Fruit fly (Drosophila melanogaster): ENCODE measurements around the gene UQCR-C2.

Gene UQCR-C2

DNA sequence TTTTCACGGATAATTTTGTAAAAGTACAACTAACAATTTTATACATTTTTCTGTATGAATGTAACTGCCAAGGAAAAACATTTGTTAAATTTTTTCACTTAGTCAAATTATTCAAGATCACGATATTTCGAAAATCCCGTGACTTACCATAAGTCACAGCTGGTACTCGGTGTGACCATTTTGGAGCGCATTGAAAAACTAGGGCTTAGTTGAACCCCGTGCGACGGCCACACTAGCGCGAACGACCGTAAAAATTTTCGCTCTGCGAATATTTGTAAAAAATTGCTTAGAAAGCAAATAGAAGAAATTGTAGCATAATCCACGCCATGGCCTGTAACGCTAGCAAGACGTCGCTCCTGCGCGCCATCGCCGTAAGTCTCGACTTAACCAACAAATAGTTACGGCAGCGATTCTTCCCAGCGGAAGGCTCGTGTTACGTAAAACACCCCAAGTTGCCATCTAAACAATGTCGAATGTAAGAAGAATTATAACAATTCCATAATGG, at the start of gene UQCR-C2:
Gene UQCR-C2 (plus strand): TSS at position 51 of the 505 bp plus-strand sequence.
- TF ChIP-seq insv (optimal IDR thresholded peaks at IDR 0.05) (no peak), ttk (optimal IDR thresholded peaks at IDR 0.05) (no peak), h (optimal IDR thresholded peaks at IDR 0.05) (no peak), psq (optimal IDR thresholded peaks at IDR 0.05) (no peak), Sin3A (optimal IDR thresholded peaks at IDR 0.05) (no peak), Myc (optimal IDR thresholded peaks at IDR 0.05) (no peak)

DNA sequence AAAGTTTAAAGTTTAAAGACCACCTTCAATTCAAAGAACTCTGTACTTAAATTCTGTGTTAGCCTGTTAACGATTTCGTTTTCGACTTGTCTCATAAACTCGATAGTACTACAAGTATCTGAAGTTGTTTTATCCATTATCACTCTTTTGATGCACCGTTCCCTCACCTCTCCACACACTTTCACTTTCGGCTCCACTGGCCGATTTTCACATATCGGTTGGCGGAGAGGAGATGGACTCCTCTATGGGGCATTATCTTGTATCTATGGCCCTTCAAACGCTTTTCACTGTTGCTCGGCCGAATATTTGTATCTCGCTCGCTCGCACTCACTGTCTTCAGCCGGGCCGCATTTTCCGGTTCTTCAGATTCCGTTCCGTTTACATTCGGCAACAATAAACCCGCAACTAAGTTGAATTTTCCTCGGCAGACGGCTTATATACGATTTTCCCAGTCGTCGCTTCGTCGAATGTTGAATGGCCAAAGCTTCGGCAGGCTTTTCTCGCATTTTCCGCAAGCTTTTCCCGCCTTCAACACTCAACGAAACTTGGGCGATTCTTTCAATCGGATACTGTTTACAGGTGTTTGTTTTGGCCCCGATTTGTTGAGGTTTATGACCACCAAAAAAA, 40.8 kb upstream of the UQCR-C2 start, which contains the start of gene CG43373:
Gene CG43373 (minus strand): TSS at position 373 of the 627 bp plus-strand sequence.
- TF ChIP-seq ttk (optimal IDR thresholded peaks at IDR 0.05) (no peak), insv (optimal IDR thresholded peaks at IDR 0.05) (no peak), h (optimal IDR thresholded peaks at IDR 0.05) (no peak), Sin3A (optimal IDR thresholded peaks at IDR 0.05) (no peak)

DNA sequence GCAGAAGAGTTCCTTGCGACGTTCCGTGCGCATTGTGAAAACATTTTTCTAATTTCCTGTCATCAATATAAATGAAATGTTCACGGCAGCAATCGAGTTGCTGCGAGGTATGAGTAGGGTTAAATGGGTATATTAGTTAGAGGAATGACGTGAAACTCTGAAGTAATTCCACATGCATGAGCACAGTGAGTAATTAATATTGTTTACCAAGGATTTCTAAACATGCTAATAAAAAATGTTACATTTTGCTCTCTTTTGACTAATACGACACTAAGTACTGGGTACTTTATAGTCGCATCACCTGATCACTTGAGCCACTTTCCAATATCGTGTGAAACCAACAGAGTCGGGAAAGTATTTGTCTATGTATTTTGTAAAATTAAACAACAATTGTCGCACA, 39.7 kb upstream of the UQCR-C2 start:
- TF ChIP-seq ttk (optimal IDR thresholded peaks at IDR 0.05) (no peak), psq (optimal IDR thresholded peaks at IDR 0.05) (no peak), Sin3A (optimal IDR thresholded peaks at IDR 0.05) (no peak), insv (optimal IDR thresholded peaks at IDR 0.05) (no peak), h (optimal IDR thresholded peaks at IDR 0.05) (no peak), Myc (optimal IDR thresholded peaks at IDR 0.05) (no peak)

DNA sequence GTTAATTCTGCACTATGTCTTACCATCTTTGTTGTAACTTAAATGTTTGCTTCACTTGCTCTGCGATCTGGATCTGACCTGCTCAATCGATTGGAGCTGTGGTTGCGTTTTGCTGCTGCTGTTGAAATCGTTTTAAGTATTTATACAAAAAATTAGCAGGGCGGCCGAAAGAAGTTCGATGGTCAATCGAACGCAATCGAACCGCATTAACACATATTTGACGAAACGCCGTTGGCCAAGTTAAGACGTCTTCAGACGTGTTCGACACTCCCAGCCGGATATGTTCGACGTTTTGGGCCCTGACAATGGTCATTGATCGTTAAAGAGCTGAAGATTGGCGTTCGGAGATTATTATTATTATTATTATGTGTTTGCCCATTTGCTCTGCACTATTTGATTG, 38.4 kb upstream of the UQCR-C2 start, which contains the start of gene CG13033:
Gene CG13033 (minus strand): TSS at position 118 of the 400 bp plus-strand sequence.
- TF ChIP-seq Myc (optimal IDR thresholded peaks at IDR 0.05) = no peak
- no peak for TF ChIP-seq ttk (optimal IDR thresholded peaks at IDR 0.05)
- TF ChIP-seq psq (optimal IDR thresholded peaks at IDR 0.05) = no peak
- no peak for TF ChIP-seq h (optimal IDR thresholded peaks at IDR 0.05)
- no peak for TF ChIP-seq Sin3A (optimal IDR thresholded peaks at IDR 0.05)
- no peak for TF ChIP-seq insv (optimal IDR thresholded peaks at IDR 0.05)

DNA sequence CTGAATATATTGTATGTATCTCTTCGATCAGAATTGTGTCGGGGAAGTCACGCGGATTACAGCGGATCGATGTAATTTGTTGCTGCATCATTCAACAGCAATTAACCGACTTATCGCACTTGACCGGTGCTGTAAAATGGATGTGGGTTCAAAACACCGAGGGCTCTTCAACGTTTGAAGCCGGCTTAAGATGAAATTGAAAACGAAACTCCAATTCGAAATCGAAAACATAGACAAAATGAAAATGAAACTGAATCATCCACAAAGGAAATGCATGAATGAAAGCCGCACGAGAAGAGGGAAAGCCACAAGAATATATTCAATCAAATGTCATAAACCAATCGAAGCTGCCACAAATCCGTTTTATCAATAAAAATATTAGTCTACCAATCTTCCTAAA, 37.8 kb upstream of the UQCR-C2 start:
- TF ChIP-seq h (optimal IDR thresholded peaks at IDR 0.05) (no peak), Myc (optimal IDR thresholded peaks at IDR 0.05) (no peak), psq (optimal IDR thresholded peaks at IDR 0.05) (no peak), ttk (optimal IDR thresholded peaks at IDR 0.05) (no peak), insv (optimal IDR thresholded peaks at IDR 0.05) (no peak), Sin3A (optimal IDR thresholded peaks at IDR 0.05) (no peak)

DNA sequence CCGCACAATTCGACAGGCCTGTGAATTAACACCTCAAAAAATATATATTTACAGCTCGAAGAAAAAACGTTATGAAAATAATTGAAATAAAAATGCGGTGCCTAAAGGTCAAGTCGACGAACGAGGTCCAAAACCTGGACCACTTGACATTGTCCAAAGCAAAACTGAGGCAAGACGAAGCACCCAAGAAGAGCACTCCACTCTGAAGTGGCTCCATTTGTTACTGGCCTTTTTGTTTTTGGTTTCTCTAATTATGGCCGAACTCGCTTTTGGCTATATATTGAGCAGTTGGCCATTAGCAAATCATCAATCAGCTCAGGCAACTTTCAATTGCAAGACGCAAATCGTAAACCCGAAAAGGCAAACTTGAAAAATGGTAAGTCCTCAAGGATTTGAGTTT, 27.4 kb upstream of the UQCR-C2 start, which contains the start of gene CG4229:
Gene CG4229 (plus strand): TSS at position 301 of the 400 bp plus-strand sequence.
- TF ChIP-seq Sin3A (optimal IDR thresholded peaks at IDR 0.05) (no peak), ttk (optimal IDR thresholded peaks at IDR 0.05) (no peak), h (optimal IDR thresholded peaks at IDR 0.05) (no peak), Myc (optimal IDR thresholded peaks at IDR 0.05) (no peak), insv (optimal IDR thresholded peaks at IDR 0.05) (no peak), psq (optimal IDR thresholded peaks at IDR 0.05) (no peak)

DNA sequence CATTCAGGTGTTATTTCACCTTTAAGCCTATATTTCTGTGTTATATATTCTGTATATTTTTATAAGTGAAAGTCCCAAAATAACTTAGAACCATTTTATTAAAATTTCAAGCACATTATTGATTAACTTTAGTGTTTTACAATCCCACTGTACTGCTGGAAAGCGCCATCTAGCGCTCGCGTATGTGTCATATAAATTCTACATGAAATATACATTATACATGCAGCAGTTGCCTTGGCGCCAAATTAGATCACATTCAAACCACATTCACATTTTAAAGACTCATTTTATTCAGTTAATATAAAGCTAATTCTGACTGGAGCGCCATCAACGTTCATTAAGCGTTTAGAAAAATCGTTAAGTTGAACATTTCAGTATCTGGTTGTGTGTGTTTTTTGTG, 20.6 kb upstream of the UQCR-C2 start:
- TF ChIP-seq h (optimal IDR thresholded peaks at IDR 0.05) (no peak), ttk (optimal IDR thresholded peaks at IDR 0.05) (no peak), Myc (optimal IDR thresholded peaks at IDR 0.05) (no peak), psq (optimal IDR thresholded peaks at IDR 0.05) (no peak), insv (optimal IDR thresholded peaks at IDR 0.05) (no peak), Sin3A (optimal IDR thresholded peaks at IDR 0.05) (no peak)

DNA sequence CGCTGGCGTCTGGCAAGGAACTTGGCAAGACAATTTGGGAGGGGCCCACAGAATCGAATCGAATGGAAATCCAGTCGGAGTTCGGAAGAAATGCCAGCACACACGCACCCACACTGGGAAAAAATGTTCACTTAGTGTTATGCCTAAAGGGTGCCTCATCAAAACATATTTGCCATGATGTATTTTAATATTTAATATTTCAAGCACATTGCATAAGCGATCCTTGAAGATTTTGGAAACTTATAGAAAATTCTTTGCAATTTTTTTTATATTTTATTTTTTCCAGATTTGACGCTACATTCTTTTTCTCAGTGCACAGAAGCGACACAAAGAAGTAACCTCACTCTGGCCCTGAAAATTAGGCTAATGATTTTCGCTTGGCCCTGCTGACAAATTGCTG, 17.8 kb upstream of the UQCR-C2 start:
- no peak for TF ChIP-seq Myc (optimal IDR thresholded peaks at IDR 0.05)
- TF ChIP-seq ttk (optimal IDR thresholded peaks at IDR 0.05) = no peak
- no peak for TF ChIP-seq h (optimal IDR thresholded peaks at IDR 0.05)
- TF ChIP-seq insv (optimal IDR thresholded peaks at IDR 0.05) = no peak
- no peak for TF ChIP-seq Sin3A (optimal IDR thresholded peaks at IDR 0.05)
- no peak for TF ChIP-seq psq (optimal IDR thresholded peaks at IDR 0.05)

DNA sequence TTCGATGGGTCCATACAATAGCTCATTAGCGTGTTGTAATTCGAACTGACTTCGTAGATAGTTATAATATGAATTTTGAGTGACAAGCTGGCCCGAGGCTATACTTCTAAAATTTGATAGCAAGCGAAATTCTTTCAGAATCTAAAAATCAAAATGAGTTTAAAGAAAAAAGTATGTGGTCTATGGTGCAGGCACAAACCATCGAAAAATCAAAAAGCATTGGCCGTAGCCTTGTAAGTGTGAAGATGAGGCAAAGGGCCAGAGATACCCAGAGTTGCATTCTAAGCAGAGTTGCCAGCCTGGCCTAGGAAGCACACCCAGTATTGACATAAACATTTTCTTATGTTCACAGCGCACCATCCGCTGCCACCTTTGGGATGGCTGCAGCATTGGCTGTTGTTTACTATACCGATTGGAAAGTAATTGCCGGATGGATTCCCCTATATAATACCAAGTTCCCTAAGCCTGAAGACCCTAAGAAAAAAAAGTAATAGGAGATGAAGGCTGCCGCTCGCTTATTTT, 17.2 kb upstream of the UQCR-C2 start, which contains the start of gene UQCR-6.4L:
Gene UQCR-6.4L (plus strand): TSS at position 51 of the 522 bp plus-strand sequence.
- no peak for TF ChIP-seq insv (optimal IDR thresholded peaks at IDR 0.05)
- no peak for TF ChIP-seq psq (optimal IDR thresholded peaks at IDR 0.05)
- TF ChIP-seq h (optimal IDR thresholded peaks at IDR 0.05) = no peak
- no peak for TF ChIP-seq Myc (optimal IDR thresholded peaks at IDR 0.05)
- no peak for TF ChIP-seq ttk (optimal IDR thresholded peaks at IDR 0.05)
- no peak for TF ChIP-seq Sin3A (optimal IDR thresholded peaks at IDR 0.05)

DNA sequence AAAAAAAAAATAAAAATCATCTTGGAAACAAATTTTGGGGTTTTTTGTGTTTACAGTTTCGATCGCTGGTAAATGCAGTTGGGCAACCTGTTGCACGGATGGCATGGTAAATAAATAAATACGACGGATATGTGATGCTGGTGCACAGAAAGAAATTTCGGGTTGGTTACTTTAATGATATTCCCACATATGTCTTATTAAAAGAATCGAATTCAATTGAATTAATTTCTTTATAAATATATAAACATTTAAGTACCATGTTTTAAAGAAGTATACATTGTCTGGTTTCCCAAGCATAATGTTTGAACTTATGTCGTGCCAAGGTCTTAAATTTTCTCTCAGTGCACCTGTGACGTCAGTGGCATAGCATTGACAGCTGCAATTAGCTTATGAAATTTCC, 16.4 kb upstream of the UQCR-C2 start:
- no peak for TF ChIP-seq psq (optimal IDR thresholded peaks at IDR 0.05)
- no peak for TF ChIP-seq Sin3A (optimal IDR thresholded peaks at IDR 0.05)
- no peak for TF ChIP-seq h (optimal IDR thresholded peaks at IDR 0.05)
- TF ChIP-seq Myc (optimal IDR thresholded peaks at IDR 0.05) = no peak
- TF ChIP-seq ttk (optimal IDR thresholded peaks at IDR 0.05) = no peak
- no peak for TF ChIP-seq insv (optimal IDR thresholded peaks at IDR 0.05)

DNA sequence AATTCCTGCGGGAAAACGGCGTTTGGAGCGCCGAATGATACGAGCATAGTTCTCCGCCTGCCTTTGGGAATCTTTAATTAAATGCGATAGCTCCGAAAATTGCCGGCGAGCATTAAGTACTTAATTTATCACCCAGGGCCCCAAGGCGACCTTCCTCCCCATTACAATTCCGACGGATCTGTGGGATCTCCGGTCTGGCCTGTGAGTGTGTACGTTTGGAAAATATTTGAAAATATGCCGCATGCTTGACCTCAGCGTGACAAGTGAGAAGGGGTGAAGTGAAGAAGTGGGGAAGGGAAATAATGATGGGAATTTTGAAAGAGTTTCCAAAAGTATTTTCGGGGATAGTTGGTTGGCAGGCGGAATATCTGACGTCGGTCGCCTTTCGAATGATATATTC, 14.5 kb upstream of the UQCR-C2 start:
- TF ChIP-seq insv (optimal IDR thresholded peaks at IDR 0.05) (no peak), psq (optimal IDR thresholded peaks at IDR 0.05) (no peak), ttk (optimal IDR thresholded peaks at IDR 0.05) (no peak), Sin3A (optimal IDR thresholded peaks at IDR 0.05) (no peak), Myc (optimal IDR thresholded peaks at IDR 0.05) (no peak), h (optimal IDR thresholded peaks at IDR 0.05) (no peak)

DNA sequence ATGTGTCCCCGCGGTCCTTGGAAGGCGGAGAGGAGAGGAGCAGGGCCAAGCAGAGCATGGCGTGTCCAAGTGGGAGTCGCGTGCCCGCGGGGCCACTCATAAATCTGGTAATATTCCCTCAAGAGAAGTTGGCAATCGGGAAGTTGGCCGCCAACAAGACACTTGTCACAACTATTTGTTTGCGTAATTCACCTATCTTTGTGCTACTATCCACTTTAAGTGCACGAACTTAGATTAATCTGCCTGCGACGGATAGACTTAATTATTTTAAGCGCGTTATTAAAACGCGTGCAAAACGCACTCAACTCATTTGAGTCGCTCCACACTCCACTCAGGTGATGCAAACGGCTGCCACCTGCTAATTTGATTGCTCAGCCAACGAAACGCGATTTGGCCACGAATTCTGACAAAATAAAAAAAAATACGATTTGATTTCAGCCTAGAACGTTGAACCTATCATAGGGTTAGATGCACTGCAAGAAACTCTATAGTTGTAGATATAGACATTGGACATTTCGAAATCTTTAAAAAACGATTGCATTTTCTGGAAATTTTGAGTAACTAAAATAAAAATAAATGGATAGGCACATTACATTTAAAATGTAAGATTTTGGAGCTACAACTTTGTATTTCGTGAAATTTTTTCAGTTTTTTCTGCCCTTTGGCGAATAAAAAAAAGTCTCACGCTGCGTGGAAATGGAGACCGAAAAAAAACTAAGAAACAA, 12.7 kb upstream of the UQCR-C2 start:
- TF ChIP-seq h (optimal IDR thresholded peaks at IDR 0.05) = no peak
